Worm (Caenorhabditis elegans) whole organism, L4/young adult: ENCODE measurements around the gene D2089.8.

Experiments used
- W03F9.2 ChIP-seq: fragments of 150-350 bp; optimal IDR thresholded peaks from 2 replicates; lab custom pipeline; 2014; ENCODE audit warnings: missing biosample characterization, missing genetic modification characterization
- dao-5 ChIP-seq: sonication (generic microtip); optimal IDR thresholded peaks from 2 replicates; lab custom pipeline; 2016; ENCODE audit warnings: missing genotype, missing genetic modification characterization, moderate library complexity, missing compliant biosample characterization

DNA sequence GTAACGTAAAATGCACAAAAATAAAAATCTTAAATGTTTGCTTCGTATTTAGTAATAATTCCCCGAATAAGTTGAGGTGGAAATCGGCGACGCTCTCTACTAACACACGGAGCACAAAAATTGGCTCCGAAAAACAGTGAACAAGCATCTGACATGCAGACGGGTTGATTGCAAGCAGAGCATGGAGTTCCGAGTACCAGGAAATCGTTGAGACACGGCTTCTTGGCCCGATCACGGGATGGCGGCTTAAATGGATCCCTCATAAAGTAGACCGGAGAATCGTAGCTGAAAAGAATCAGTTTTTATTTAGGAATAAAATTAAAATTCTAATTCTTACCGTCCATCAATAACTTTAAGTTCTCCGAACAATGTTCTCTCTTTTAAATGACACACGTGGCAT lies 302 bp downstream of the D2089.8 start:
- TF ChIP-seq W03F9.2 (tag; lab: Kevin White, UChicago) (no peak), dao-5 (tag; lab: Kevin White, UChicago) (no peak)
